Worm (Caenorhabditis elegans) whole organism, L4 larva: Measurements from ENCODE around the gene C37H5.5.

Source experiments
- F26F4.8 ChIP-seq: fragments of 200-800 bp; sonication (Bioruptor generic); conservative IDR thresholded peaks from 2 replicates; pipeline ENCODE4 v1.3.6; 2022; ENCODE audit warnings: missing genetic modification characterization, missing compliant biosample characterization
- F37D6.2 ChIP-seq: sonication (generic microtip); optimal IDR thresholded peaks from 2 replicates; lab custom pipeline; 2016; ENCODE audit warnings: mild to moderate bottlenecking, missing genetic modification characterization, missing compliant biosample characterization
- T26A8.4 ChIP-seq: fragments of 200-800 bp; sonication (Bioruptor generic); IDR thresholded peaks from 2 replicates; pipeline ENCODE4 v1.3.6; 2022; ENCODE audit warnings: missing genetic modification characterization, missing compliant biosample characterization
- Y5F2A.4 ChIP-seq: fragments of 200-800 bp; sonication (Bioruptor generic); optimal IDR thresholded peaks from 2 replicates; lab custom pipeline; 2018; ENCODE audit warnings: mild to moderate bottlenecking, missing genetic modification characterization, missing compliant biosample characterization
- Y75B8A.6 ChIP-seq: fragments of 200-800 bp; sonication (Bioruptor generic); IDR thresholded peaks from 2 replicates; pipeline ENCODE4 v1.3.6; 2022; ENCODE audit warnings: missing genetic modification reagents, missing genetic modification characterization, missing compliant biosample characterization
- ZK337.2 ChIP-seq: fragments of 200-800 bp; sonication (Bioruptor generic); IDR thresholded peaks from 2 replicates; pipeline ENCODE4 v1.3.6; 2022; ENCODE audit warnings: missing genetic modification reagents, missing genetic modification characterization, missing compliant biosample characterization
- aly-2 ChIP-seq: sonication (generic microtip); optimal IDR thresholded peaks from 2 replicates; lab custom pipeline; 2018; ENCODE audit warnings: missing biosample characterization, missing genetic modification characterization
- arid-1 ChIP-seq: fragments of 200-800 bp; sonication (Bioruptor generic); conservative IDR thresholded peaks from 2 replicates; pipeline ENCODE4 v1.3.6; 2022; ENCODE audit warnings: missing genetic modification reagents, missing genetic modification characterization, missing compliant biosample characterization
- ceh-20 ChIP-seq: fragments of 200-800 bp; sonication (Bioruptor generic); IDR thresholded peaks from 2 replicates; pipeline ENCODE4 v1.3.6; 2022; ENCODE audit warnings: missing genetic modification reagents, missing genetic modification characterization, missing compliant biosample characterization
- ceh-32 ChIP-seq: sonication (generic microtip); optimal IDR thresholded peaks from 2 replicates; lab custom pipeline; 2016; ENCODE audit warnings: mild to moderate bottlenecking, missing genetic modification characterization, missing compliant biosample characterization; ENCODE audit not compliant: poor library complexity
- ceh-44 ChIP-seq: fragments of 200-800 bp; sonication (Bioruptor generic); IDR thresholded peaks from 2 replicates; pipeline ENCODE4 v1.3.6; 2022; ENCODE audit warnings: missing genetic modification reagents, missing genetic modification characterization, missing compliant biosample characterization
- ceh-62 ChIP-seq: sonication (generic microtip); optimal IDR thresholded peaks from 2 replicates; lab custom pipeline; 2017; ENCODE audit warnings: missing biosample characterization, missing genetic modification characterization
- cey-2 ChIP-seq: sonication (generic microtip); optimal IDR thresholded peaks from 3 replicates; lab custom pipeline; 2017; ENCODE audit warnings: missing genetic modification characterization, mild to moderate bottlenecking, missing compliant biosample characterization, antibody characterized with exemption, borderline replicate concordance; ENCODE audit not compliant: insufficient read depth
- ctbp-1 ChIP-seq: fragments of 200-800 bp; sonication (Bioruptor generic); IDR thresholded peaks from 2 replicates; pipeline ENCODE4 v1.3.6; 2022; ENCODE audit warnings: missing genetic modification reagents, missing genetic modification characterization, missing compliant biosample characterization
- dmd-6 ChIP-seq: fragments of 200-800 bp; sonication (Bioruptor generic); IDR thresholded peaks from 2 replicates; pipeline ENCODE4 v1.3.6; 2022; ENCODE audit warnings: missing genetic modification reagents, missing genetic modification characterization, missing compliant biosample characterization
- dmd-9 ChIP-seq: fragments of 200-800 bp; sonication (Bioruptor generic); IDR thresholded peaks from 2 replicates; pipeline ENCODE4 v1.3.6; 2022; ENCODE audit warnings: missing genetic modification reagents, missing genetic modification characterization, missing compliant biosample characterization
- dpl-1 ChIP-seq: fragments of 150-350 bp; optimal IDR thresholded peaks from 2 replicates; lab custom pipeline; 2014; ENCODE audit warnings: missing biosample characterization, missing genetic modification reagents, missing genetic modification characterization
- duxl-1 ChIP-seq: sonication (generic microtip); optimal IDR thresholded peaks from 2 replicates; lab custom pipeline; 2016; ENCODE audit warnings: mild to moderate bottlenecking, missing genetic modification characterization, moderate library complexity, missing compliant biosample characterization; ENCODE audit not compliant: poor library complexity
- fkh-10 ChIP-seq: fragments of 150-350 bp; optimal IDR thresholded peaks from 2 replicates; lab custom pipeline; 2014; ENCODE audit warnings: missing biosample characterization, missing genetic modification reagents, missing genetic modification characterization
- hif-1 ChIP-seq, 2 experiments: sonication (generic microtip); optimal IDR thresholded peaks; 2 replicates each; lab custom pipeline; 2016 to 2017; ENCODE audit warnings: missing compliant biosample characterization in 2 of 2, missing genetic modification characterization in 2 of 2, missing genetic modification reagents in 2 of 2, missing genotype in 2 of 2, mild to moderate bottlenecking in 1 of 2
- hlh-11 ChIP-seq: fragments of 200-800 bp; sonication (Bioruptor generic); optimal IDR thresholded peaks from 2 replicates; lab custom pipeline; 2018; ENCODE audit warnings: mild to moderate bottlenecking, missing genetic modification characterization, missing compliant biosample characterization
- hmg-1.1 ChIP-seq: fragments of 200-800 bp; sonication (Bioruptor generic); IDR thresholded peaks from 2 replicates; pipeline ENCODE4 v1.3.6; 2022; ENCODE audit warnings: missing genetic modification reagents, missing genetic modification characterization, missing compliant biosample characterization
- lin-1 ChIP-seq: fragments of 200-800 bp; sonication (Bioruptor generic); IDR thresholded peaks from 2 replicates; pipeline ENCODE4 v1.3.6; 2022; ENCODE audit warnings: missing genetic modification reagents, missing genetic modification characterization, missing compliant biosample characterization
- lin-13 ChIP-seq: fragments of 150-350 bp; optimal IDR thresholded peaks from 2 replicates; lab custom pipeline; 2014; ENCODE audit warnings: missing biosample characterization, missing genetic modification reagents, missing genetic modification characterization
- lin-38 ChIP-seq: fragments of 200-800 bp; sonication (Bioruptor generic); IDR thresholded peaks from 2 replicates; pipeline ENCODE4 v1.3.6; 2022; ENCODE audit warnings: missing genetic modification reagents, missing genetic modification characterization, missing compliant biosample characterization
- lin-39 ChIP-seq: fragments of 150-350 bp; optimal IDR thresholded peaks from 2 replicates; lab custom pipeline; 2014; ENCODE audit warnings: missing biosample characterization, missing genetic modification reagents, missing genetic modification characterization
- lsy-2 ChIP-seq, 2 experiments: fragments of 150-350 bp in 1 of 2; sonication (generic microtip) in 1 of 2; optimal IDR thresholded peaks; 2 replicates each; lab custom pipeline; 2014 to 2017; ENCODE audit warnings: missing biosample characterization in 2 of 2, missing genetic modification characterization in 2 of 2
- mes-2 ChIP-seq: sonication (generic microtip); optimal IDR thresholded peaks from 2 replicates; lab custom pipeline; 2016; ENCODE audit warnings: missing genotype, mild to moderate bottlenecking, missing genetic modification characterization, missing compliant biosample characterization; ENCODE audit not compliant: poor library complexity, severe bottlenecking
- mxl-3 ChIP-seq: fragments of 200-800 bp; sonication (Bioruptor generic); optimal IDR thresholded peaks from 2 replicates; lab custom pipeline; 2018; ENCODE audit warnings: mild to moderate bottlenecking, missing genetic modification characterization, missing compliant biosample characterization
- nhr-11 ChIP-seq: fragments of 150-350 bp; optimal IDR thresholded peaks from 2 replicates; lab custom pipeline; 2014; ENCODE audit warnings: missing biosample characterization, missing genetic modification characterization
- nhr-111 ChIP-seq: fragments of 200-800 bp; sonication (Bioruptor generic); optimal IDR thresholded peaks from 2 replicates; lab custom pipeline; 2018; ENCODE audit warnings: mild to moderate bottlenecking, missing genetic modification characterization, missing compliant biosample characterization
- nhr-28 ChIP-seq: fragments of 150-350 bp; optimal IDR thresholded peaks from 2 replicates; lab custom pipeline; 2014; ENCODE audit warnings: missing biosample characterization, missing genetic modification characterization
- nhr-42 ChIP-seq: fragments of 200-800 bp; sonication (Bioruptor generic); IDR thresholded peaks from 2 replicates; pipeline ENCODE4 v1.3.6; 2022; ENCODE audit warnings: missing genetic modification characterization, missing compliant biosample characterization
- nhr-6 ChIP-seq: fragments of 150-350 bp; optimal IDR thresholded peaks from 2 replicates; lab custom pipeline; 2014; ENCODE audit warnings: missing biosample characterization, missing genetic modification characterization
- nhr-76 ChIP-seq: fragments of 150-350 bp; optimal IDR thresholded peaks from 2 replicates; lab custom pipeline; 2014; ENCODE audit warnings: missing biosample characterization, missing genetic modification characterization
- pha-4 ChIP-seq, 2 experiments: fragments of 150-350 bp in 1 of 2; fragments of 200-800 bp in 1 of 2; sonication (Bioruptor generic) in 1 of 2; IDR thresholded peaks in 1 of 2; optimal IDR thresholded peaks in 1 of 2; 2 replicates each; pipeline versions ENCODE4 v1.3.6 to Lab custom; 2014 to 2022; ENCODE audit warnings: missing genetic modification characterization in 2 of 2, missing genetic modification reagents in 2 of 2, missing biosample characterization in 1 of 2, missing compliant biosample characterization in 1 of 2
- php-3 ChIP-seq: fragments of 200-800 bp; sonication (Bioruptor generic); IDR thresholded peaks from 2 replicates; pipeline ENCODE4 v1.3.6; 2022; ENCODE audit warnings: missing genetic modification reagents, missing genetic modification characterization, missing compliant biosample characterization
- spr-1 ChIP-seq: sonication (generic microtip); optimal IDR thresholded peaks from 2 replicates; lab custom pipeline; 2016; ENCODE audit warnings: mild to moderate bottlenecking, missing genetic modification characterization, missing compliant biosample characterization
- spr-3 ChIP-seq: fragments of 200-800 bp; sonication (Bioruptor generic); optimal IDR thresholded peaks from 2 replicates; lab custom pipeline; 2018; ENCODE audit warnings: mild to moderate bottlenecking, missing genetic modification characterization, missing compliant biosample characterization
- tag-97 ChIP-seq: fragments of 200-800 bp; sonication (Bioruptor generic); IDR thresholded peaks from 2 replicates; pipeline ENCODE4 v1.3.6; 2022; ENCODE audit warnings: missing genetic modification characterization, missing compliant biosample characterization
- tra-1 ChIP-seq: fragments of 200-800 bp; sonication (Bioruptor generic); IDR thresholded peaks from 2 replicates; pipeline ENCODE4 v1.3.6; 2022; ENCODE audit warnings: missing genetic modification reagents, missing genetic modification characterization, missing compliant biosample characterization
- unc-130 ChIP-seq: sonication (generic microtip); optimal IDR thresholded peaks from 2 replicates; lab custom pipeline; 2016; ENCODE audit warnings: missing genetic modification reagents, missing genetic modification characterization, missing compliant biosample characterization
- unc-62 ChIP-seq, 3 experiments: fragments of 150-350 bp in 1 of 3; sonication (generic microtip); optimal IDR thresholded peaks in 2 of 3; peaks in 1 of 3; 1 replicate in 1 of 3; 2 replicates in 2 of 3; lab custom pipeline; 2014 to 2017; ENCODE audit warnings: missing biosample characterization in 3 of 3, missing genetic modification characterization in 3 of 3, missing genetic modification reagents in 3 of 3, missing genotype in 1 of 3
- vab-7 ChIP-seq: fragments of 200-800 bp; sonication (Bioruptor generic); IDR thresholded peaks from 2 replicates; pipeline ENCODE4 v1.3.6; 2022; ENCODE audit warnings: missing genetic modification reagents, missing genetic modification characterization, missing compliant biosample characterization
- zag-1 ChIP-seq: fragments of 150-350 bp; optimal IDR thresholded peaks from 2 replicates; lab custom pipeline; 2014; ENCODE audit warnings: missing biosample characterization, missing genetic modification characterization
- zfp-3 ChIP-seq: fragments of 200-800 bp; sonication (Bioruptor generic); conservative IDR thresholded peaks from 2 replicates; pipeline ENCODE4 v1.3.6; 2022; ENCODE audit warnings: missing genetic modification reagents, missing genetic modification characterization, missing compliant biosample characterization
- ztf-7 ChIP-seq: fragments of 150-350 bp; optimal IDR thresholded peaks from 2 replicates; lab custom pipeline; 2014; ENCODE audit warnings: missing biosample characterization, missing genetic modification characterization

The C37H5.5 gene

ce11 chrV:4826710-4827380 is at the start of gene C37H5.5, which contains the start of gene hsp-6:
Gene C37H5.5 (plus strand): TSS chrV:4827360.
Gene hsp-6 (minus strand): TSS chrV:4826760.
- TF ChIP-seq vab-7 (GFP tag; lab: Robert Waterston, UW) (0 out of 2 replicates have a peak, but pooled peaks have one; percentile 36), lsy-2 (tag; optimal IDR thresholded peaks at IDR 0.05; lab: Kevin White, UChicago) (peak; percentile 54 to 93), nhr-76 (tag; lab: Kevin White, UChicago) (no peak), lin-39 (no peak), F26F4.8 (GFP tag; lab: Robert Waterston, UW) (no peak), ztf-7 (tag; lab: Kevin White, UChicago) (peak; percentile 27), ceh-44 (GFP tag; lab: Robert Waterston, UW) (peak; percentile 23; the same call in 1 of the 2 replicates), F37D6.2 (tag; lab: Kevin White, UChicago) (no peak), fkh-10 (GFP tag; lab: Kevin White, UChicago) (peak; percentile 73), tag-97 (no peak), lin-1 (GFP tag; lab: Robert Waterston, UW) (no peak), cey-2 (tag; lab: Kevin White, UChicago) (no peak), hif-1 (tag; optimal IDR thresholded peaks at IDR 0.05; lab: Kevin White, UChicago) (peak in 1 of 2 experiments; percentile 76), hmg-1.1 (peak; percentile 76), unc-130 (peak; percentile 73), hlh-11 (tag; lab: Kevin White, UChicago) (peak; percentile 87), dmd-6 (peak; percentile 69), nhr-28 (tag; lab: Kevin White, UChicago) (peak; percentile 78), php-3 (0 out of 2 replicates have a peak, but pooled peaks have one; percentile 29), nhr-6 (tag; lab: Kevin White, UChicago) (peak; percentile 88), ZK337.2 (GFP tag; lab: Robert Waterston, UW) (0 out of 2 replicates have a peak, but pooled peaks have one; percentile 18), zfp-3 (GFP tag; lab: Robert Waterston, UW) (peak; percentile 41; the same call in 1 of the 2 replicates), lin-38 (GFP tag; lab: Robert Waterston, UW) (peak; percentile 79), T26A8.4 (GFP tag; lab: Robert Waterston, UW) (peak; percentile 68), tra-1 (GFP tag; lab: Robert Waterston, UW) (no peak), duxl-1 (peak; percentile 40), dmd-9 (GFP tag; lab: Robert Waterston, UW) (no peak), dpl-1 (GFP tag; lab: Kevin White, UChicago) (peak; percentile 69), Y5F2A.4 (GFP tag; lab: Kevin White, UChicago) (no peak), nhr-111 (GFP tag; lab: Kevin White, UChicago) (no peak), spr-3 (GFP tag; lab: Kevin White, UChicago) (peak; percentile 7), spr-1 (tag; lab: Kevin White, UChicago) (peak; percentile 70), ceh-20 (GFP tag; lab: Robert Waterston, UW) (peak; percentile 66; the same call in 1 of the 2 replicates), arid-1 (GFP tag; lab: Robert Waterston, UW) (peak; percentile 59; the same call in 1 of the 2 replicates), ceh-32 (tag; lab: Kevin White, UChicago) (no peak), aly-2 (tag; lab: Kevin White, UChicago) (no peak), mxl-3 (GFP tag; lab: Kevin White, UChicago) (peak; percentile 24), mes-2 (tag; lab: Kevin White, UChicago) (peak; percentile 92), pha-4 (GFP tag; IDR thresholded peaks at IDR 0.05; lab: Robert Waterston, UW) (peak; percentile 70), pha-4 (tag; optimal IDR thresholded peaks at IDR 0.05; lab: Kevin White, UChicago) (no peak), Y75B8A.6 (no peak), zag-1 (tag; lab: Kevin White, UChicago) (no peak), nhr-11 (tag; lab: Kevin White, UChicago) (peak; percentile 18), ceh-62 (tag; lab: Kevin White, UChicago) (no peak), ctbp-1 (GFP tag; lab: Robert Waterston, UW) (no peak), nhr-42 (GFP tag; lab: Robert Waterston, UW) (peak; percentile 64; the same call in 1 of the 2 replicates), lin-13 (peak; percentile 86), unc-62 (GFP tag; optimal IDR thresholded peaks at IDR 0.05 in 1 of 2; lab: Kevin White, UChicago) (peak in 1 of 2 experiments; percentile 36), unc-62 (tag; optimal IDR thresholded peaks at IDR 0.05; lab: Kevin White, UChicago) (no peak)
